Fruit fly (Drosophila melanogaster) whole organism, embryonic: Measurements from ENCODE around the gene CG3078.

Experiments used
- Atf-2 ChIP-seq: fragments of 200-800 bp; sonication (Bioruptor generic); optimal IDR thresholded peaks from 2 replicates; lab custom pipeline; 2016; ENCODE audit warnings: missing biosample characterization, missing genetic modification characterization
- Atf3 ChIP-seq: fragments of 200-800 bp; sonication (Bioruptor generic); optimal IDR thresholded peaks from 3 replicates; lab custom pipeline; 2016; ENCODE audit warnings: missing biosample characterization, missing genetic modification characterization
- CG10267 ChIP-seq: fragments of 200-800 bp; sonication (Bioruptor generic); optimal IDR thresholded peaks from 2 replicates; lab custom pipeline; 2018; ENCODE audit warnings: missing biosample characterization, mild to moderate bottlenecking, missing genetic modification characterization, moderate library complexity
- CG10565 ChIP-seq: fragments of 200-800 bp; sonication (Bioruptor generic); optimal IDR thresholded peaks from 3 replicates; lab custom pipeline; 2016; ENCODE audit warnings: missing biosample characterization, mild to moderate bottlenecking, missing genetic modification characterization
- CG11085 ChIP-seq: fragments of 200-800 bp; sonication (Bioruptor generic); IDR thresholded peaks from 2 replicates; pipeline ENCODE4 v1.3.6; 2022; ENCODE audit warnings: missing biosample characterization, missing genetic modification characterization
- CG12236 ChIP-seq: fragments of 200-800 bp; sonication (Bioruptor generic); optimal IDR thresholded peaks from 2 replicates; lab custom pipeline; 2016; ENCODE audit warnings: missing biosample characterization, missing genetic modification characterization
- CG12659 ChIP-seq: fragments of 200-800 bp; sonication (Bioruptor generic); optimal IDR thresholded peaks from 3 replicates; lab custom pipeline; 2017; ENCODE audit warnings: mild to moderate bottlenecking, missing biosample characterization, missing genetic modification reagents, missing genetic modification characterization
- CG13894 ChIP-seq: fragments of 200-800 bp; sonication (Bioruptor generic); optimal IDR thresholded peaks from 3 replicates; lab custom pipeline; 2018; ENCODE audit warnings: missing biosample characterization, mild to moderate bottlenecking, missing genetic modification characterization, moderate library complexity
- CG14014 ChIP-seq: fragments of 200-800 bp; sonication (Bioruptor generic); IDR thresholded peaks from 2 replicates; pipeline ENCODE4 v1.3.6; 2022; ENCODE audit warnings: missing biosample characterization, missing genetic modification characterization
- CG14860 ChIP-seq: fragments of 200-800 bp; sonication (Bioruptor generic); IDR thresholded peaks from 3 replicates; pipeline ENCODE4 v1.3.6; 2022; ENCODE audit warnings: missing biosample characterization, missing genetic modification characterization; ENCODE audit not compliant: partially characterized antibody
- CG16863 ChIP-seq: fragments of 200-800 bp; sonication (Bioruptor generic); optimal IDR thresholded peaks from 3 replicates; lab custom pipeline; 2016; ENCODE audit warnings: missing biosample characterization, missing genetic modification characterization
- CG17361 ChIP-seq: fragments of 200-800 bp; sonication (Bioruptor generic); IDR thresholded peaks from 3 replicates; pipeline ENCODE4 v1.3.6; 2022; ENCODE audit warnings: missing biosample characterization, missing genetic modification characterization
- CG17385 ChIP-seq: fragments of 200-800 bp; sonication (Bioruptor generic); optimal IDR thresholded peaks from 3 replicates; lab custom pipeline; 2018; ENCODE audit warnings: missing biosample characterization, mild to moderate bottlenecking, missing genetic modification characterization
- CG2202 ChIP-seq: fragments of 200-800 bp; sonication (Bioruptor generic); optimal IDR thresholded peaks from 2 replicates; lab custom pipeline; 2018; ENCODE audit warnings: missing biosample characterization, mild to moderate bottlenecking, missing genetic modification characterization
- CG2678 ChIP-seq: fragments of 200-800 bp; sonication (Bioruptor generic); optimal IDR thresholded peaks from 3 replicates; lab custom pipeline; 2019; ENCODE audit warnings: missing biosample characterization, mild to moderate bottlenecking, missing genetic modification characterization, moderate library complexity
- CG31388 ChIP-seq: fragments of 200-800 bp; sonication (Bioruptor generic); optimal IDR thresholded peaks from 2 replicates; lab custom pipeline; 2016; ENCODE audit warnings: missing biosample characterization, missing genetic modification characterization
- CG34376 ChIP-seq: fragments of 200-800 bp; sonication (Bioruptor generic); optimal IDR thresholded peaks from 2 replicates; lab custom pipeline; 2018; ENCODE audit warnings: missing biosample characterization, mild to moderate bottlenecking, missing genetic modification characterization
- CG4360 ChIP-seq: fragments of 200-800 bp; sonication (Bioruptor generic); IDR thresholded peaks from 2 replicates; pipeline ENCODE4 v1.3.6; 2022; ENCODE audit warnings: missing biosample characterization, missing genetic modification characterization
- CG6175 ChIP-seq: fragments of 200-800 bp; sonication (Bioruptor generic); IDR thresholded peaks from 3 replicates; pipeline ENCODE4 v1.3.6; 2022; ENCODE audit warnings: missing biosample characterization, missing genetic modification characterization
- CG7928 ChIP-seq: fragments of 200-800 bp; sonication (Bioruptor generic); optimal IDR thresholded peaks from 2 replicates; lab custom pipeline; 2017; ENCODE audit warnings: missing biosample characterization, mild to moderate bottlenecking, missing genetic modification characterization
- CG7987 ChIP-seq: fragments of 200-800 bp; sonication (Bioruptor generic); optimal IDR thresholded peaks from 2 replicates; lab custom pipeline; 2018; ENCODE audit warnings: missing biosample characterization, mild to moderate bottlenecking, missing genetic modification characterization, moderate library complexity
- CHES-1-like ChIP-seq: fragments of 200-800 bp; sonication (Bioruptor generic); optimal IDR thresholded peaks from 2 replicates; lab custom pipeline; 2016; ENCODE audit warnings: missing biosample characterization, missing genetic modification characterization
- CTCF ChIP-seq: fragments of 200-800 bp; sonication (Bioruptor generic); optimal IDR thresholded peaks from 2 replicates; lab custom pipeline; 2017; ENCODE audit warnings: missing biosample characterization, mild to moderate bottlenecking, missing genetic modification characterization, moderate library complexity
- CkIIα-i1 ChIP-seq: fragments of 200-800 bp; sonication (Bioruptor generic); IDR thresholded peaks from 2 replicates; pipeline ENCODE4 v1.3.6; 2022; ENCODE audit warnings: missing biosample characterization, missing genetic modification characterization
- D ChIP-seq, 2 experiments: fragments of 200-800 bp in 1 of 2; fragments of >200 bp in 1 of 2; sonication (Bioruptor generic) in 1 of 2; optimal IDR thresholded peaks; 2 replicates in 1 of 2; 3 replicates in 1 of 2; lab custom pipeline; 2017; ENCODE audit warnings: mild to moderate bottlenecking in 1 of 2, missing biosample characterization in 1 of 2, missing genetic modification characterization in 1 of 2, missing genetic modification reagents in 1 of 2
- Dfd ChIP-seq, 2 experiments: fragments of >200 bp; optimal IDR thresholded peaks; 2 replicates each; lab custom pipeline; 2017; ENCODE audit warnings: missing biosample characterization in 2 of 2, missing genetic modification characterization in 2 of 2
- Dref ChIP-seq: fragments of 200-800 bp; sonication (Bioruptor generic); IDR thresholded peaks from 2 replicates; pipeline ENCODE4 v1.3.6; 2022; ENCODE audit warnings: missing biosample characterization, missing genetic modification characterization
- Ets97D ChIP-seq: fragments of 200-800 bp; sonication (Bioruptor generic); optimal IDR thresholded peaks from 3 replicates; lab custom pipeline; 2016; ENCODE audit warnings: missing biosample characterization, missing genetic modification characterization
- NFAT ChIP-seq: fragments of 200-800 bp; sonication (Bioruptor generic); IDR thresholded peaks from 2 replicates; pipeline ENCODE4 v1.3.6; 2022; ENCODE audit warnings: missing biosample characterization, missing genetic modification characterization
- Poxn ChIP-seq: fragments of 200-800 bp; sonication (Bioruptor generic); IDR thresholded peaks from 2 replicates; pipeline ENCODE4 v1.3.6; 2022; ENCODE audit warnings: missing biosample characterization, missing genetic modification characterization
- Six4 ChIP-seq: fragments of 200-800 bp; sonication (Bioruptor generic); optimal IDR thresholded peaks from 2 replicates; lab custom pipeline; 2016; ENCODE audit warnings: missing biosample characterization, missing genetic modification characterization
- Sox100B ChIP-seq: fragments of 200-800 bp; sonication (Bioruptor generic); optimal IDR thresholded peaks from 3 replicates; lab custom pipeline; 2018; ENCODE audit warnings: missing biosample characterization, mild to moderate bottlenecking, missing genetic modification characterization
- TFAM ChIP-seq: fragments of 200-800 bp; sonication (Bioruptor generic); optimal IDR thresholded peaks from 2 replicates; lab custom pipeline; 2017; ENCODE audit warnings: missing biosample characterization, missing genetic modification characterization, inconsistent platforms
- Taf1 ChIP-seq: fragments of 200-800 bp; sonication (Bioruptor generic); IDR thresholded peaks from 2 replicates; pipeline ENCODE4 v1.3.6; 2022; ENCODE audit warnings: missing biosample characterization, missing genetic modification characterization
- Usf ChIP-seq: fragments of 200-800 bp; sonication (Bioruptor generic); optimal IDR thresholded peaks from 2 replicates; lab custom pipeline; 2017; ENCODE audit warnings: missing genotype, missing biosample characterization, missing genetic modification characterization
- az2 ChIP-seq: fragments of 200-800 bp; sonication (Bioruptor generic); optimal IDR thresholded peaks from 3 replicates; lab custom pipeline; 2016; ENCODE audit warnings: missing biosample characterization, missing genetic modification characterization
- cas ChIP-seq: fragments of 200-800 bp; sonication (Bioruptor generic); IDR thresholded peaks from 2 replicates; pipeline ENCODE4 v1.3.6; 2022; ENCODE audit warnings: missing biosample characterization, missing genetic modification characterization
- fd102C ChIP-seq: fragments of 200-800 bp; sonication (Bioruptor generic); optimal IDR thresholded peaks from 2 replicates; lab custom pipeline; 2018; ENCODE audit warnings: missing biosample characterization, mild to moderate bottlenecking, missing genetic modification characterization, moderate library complexity
- gce ChIP-seq: fragments of 200-800 bp; sonication (Bioruptor generic); IDR thresholded peaks from 3 replicates; pipeline ENCODE4 v1.3.6; 2022; ENCODE audit warnings: missing biosample characterization, missing genetic modification characterization
- grau ChIP-seq: fragments of 200-800 bp; optimal IDR thresholded peaks from 3 replicates; lab custom pipeline; 2019; ENCODE audit warnings: missing biosample characterization, mild to moderate bottlenecking, missing genetic modification characterization, moderate library complexity
- mam ChIP-seq: fragments of 200-800 bp; sonication (Bioruptor generic); optimal IDR thresholded peaks from 3 replicates; lab custom pipeline; 2016; ENCODE audit warnings: missing biosample characterization, missing genetic modification characterization
- nerfin-1 ChIP-seq: fragments of 200-800 bp; sonication (Bioruptor generic); optimal IDR thresholded peaks from 3 replicates; lab custom pipeline; 2019; ENCODE audit warnings: missing biosample characterization, mild to moderate bottlenecking, missing genetic modification characterization, moderate library complexity
- odd ChIP-seq: fragments of 200-800 bp; sonication (Bioruptor generic); optimal IDR thresholded peaks from 2 replicates; lab custom pipeline; 2017; ENCODE audit warnings: missing biosample characterization, mild to moderate bottlenecking, missing genetic modification characterization
- peb ChIP-seq: fragments of 200-800 bp; sonication (Bioruptor generic); IDR thresholded peaks from 2 replicates; pipeline ENCODE4 v1.3.6; 2022; ENCODE audit warnings: missing biosample characterization, missing genetic modification characterization
- phol ChIP-seq: fragments of 200-800 bp; sonication (Bioruptor generic); optimal IDR thresholded peaks from 3 replicates; lab custom pipeline; 2018; ENCODE audit warnings: missing biosample characterization, mild to moderate bottlenecking, missing genetic modification characterization, moderate library complexity
- pita ChIP-seq: fragments of 200-800 bp; sonication (Bioruptor generic); optimal IDR thresholded peaks from 2 replicates; lab custom pipeline; 2017; ENCODE audit warnings: missing biosample characterization, mild to moderate bottlenecking, missing genetic modification characterization
- scrt ChIP-seq: fragments of 200-800 bp; sonication (Bioruptor generic); optimal IDR thresholded peaks from 2 replicates; lab custom pipeline; 2018; ENCODE audit warnings: missing biosample characterization, mild to moderate bottlenecking, missing genetic modification characterization, moderate library complexity
- sim ChIP-seq: fragments of 200-800 bp; sonication (Bioruptor generic); IDR thresholded peaks from 2 replicates; pipeline ENCODE4 v1.3.6; 2022; ENCODE audit warnings: missing biosample characterization, missing genetic modification characterization
- sob ChIP-seq: fragments of 200-800 bp; sonication (Bioruptor generic); IDR thresholded peaks from 2 replicates; pipeline ENCODE4 v1.3.6; 2022; ENCODE audit warnings: missing biosample characterization, missing genetic modification characterization
- tx ChIP-seq: fragments of 200-800 bp; sonication (Bioruptor generic); optimal IDR thresholded peaks from 2 replicates; lab custom pipeline; 2016; ENCODE audit warnings: missing biosample characterization, missing genetic modification characterization
- vfl ChIP-seq: fragments of 200-800 bp; sonication (Bioruptor generic); optimal IDR thresholded peaks from 2 replicates; lab custom pipeline; 2016; ENCODE audit warnings: missing biosample characterization, missing genetic modification characterization
- vnd ChIP-seq: fragments of 200-800 bp; sonication (Bioruptor generic); IDR thresholded peaks from 3 replicates; pipeline ENCODE4 v1.3.6; 2022; ENCODE audit warnings: missing biosample characterization, missing genetic modification characterization; ENCODE audit not compliant: partially characterized antibody

Gene CG3078

DNA sequence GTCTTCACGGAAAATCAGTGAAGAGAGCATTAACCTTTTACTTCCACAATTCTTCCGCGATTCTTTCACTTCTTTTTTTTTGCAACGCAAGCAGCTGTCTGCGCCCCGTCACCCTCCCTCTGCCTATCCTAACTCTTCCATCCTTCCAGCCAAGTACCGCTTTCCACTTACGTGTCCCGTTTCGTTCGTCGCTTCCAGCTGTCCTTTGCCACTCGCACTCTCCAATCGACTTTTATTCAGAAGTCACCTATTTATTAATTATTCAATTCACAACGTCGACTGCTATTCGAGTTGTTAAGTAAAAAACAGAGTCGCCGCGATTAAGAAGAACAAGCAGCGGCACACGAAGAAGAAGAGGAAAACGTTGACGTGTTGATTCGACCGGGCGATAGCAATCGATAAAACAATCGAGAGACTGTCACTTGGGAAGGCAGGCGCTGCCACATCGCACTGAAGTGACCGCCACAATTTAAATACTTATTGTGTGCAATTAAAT is 15.1 kb upstream of the CG3078 start, which contains the start of gene Grp170 (continued):
- TF ChIP-seq CG7987 (GFP tag; lab: Kevin White, UChicago) (peak; percentile 19), Dfd (GFP tag; optimal IDR thresholded peaks at IDR 0.05; lab: Kevin White, UChicago) (no peak), Sox100B (GFP tag; lab: Kevin White, UChicago) (no peak), Six4 (GFP tag; lab: Kevin White, UChicago) (no peak), CG13894 (tag; lab: Kevin White, UChicago) (peak; percentile 35), CG34376 (GFP tag; lab: Kevin White, UChicago) (peak; percentile 38), Ets97D (GFP tag; lab: Kevin White, UChicago) (peak; percentile 86), fd102C (GFP tag; lab: Kevin White, UChicago) (no peak), Atf-2 (GFP tag; lab: Kevin White, UChicago) (no peak), Atf3 (no peak), phol (tag; lab: Kevin White, UChicago) (peak; percentile 39), tx (GFP tag; lab: Kevin White, UChicago) (no peak), CG2678 (tag; lab: Kevin White, UChicago) (peak; percentile 12), vfl (GFP tag; lab: Kevin White, UChicago) (no peak), mam (GFP tag; lab: Kevin White, UChicago) (no peak), CG12659 (GFP tag; lab: Kevin White, UChicago) (peak; percentile 44), CG10565 (GFP tag; lab: Kevin White, UChicago) (no peak), CG11085 (no peak), az2 (GFP tag; lab: Kevin White, UChicago) (no peak), Usf (GFP tag; lab: Kevin White, UChicago) (no peak), CG6175 (GFP tag; lab: Robert Waterston, UW) (no peak), CG4360 (GFP tag; lab: Robert Waterston, UW) (no peak), Taf1 (GFP tag; lab: Robert Waterston, UW) (no peak), gce (no peak), CG17385 (peak; percentile 99), CG16863 (GFP tag; lab: Kevin White, UChicago) (no peak), odd (GFP tag; lab: Kevin White, UChicago) (no peak), CHES-1-like (GFP tag; lab: Kevin White, UChicago) (peak; percentile 22), grau (tag; lab: Kevin White, UChicago) (peak; percentile 8), scrt (GFP tag; lab: Kevin White, UChicago) (peak; percentile 93), cas (GFP tag; lab: Robert Waterston, UW) (no peak), vnd (GFP tag; lab: Robert Waterston, UW) (peak; percentile 87), CG2202 (tag; lab: Kevin White, UChicago) (no peak), Dref (GFP tag; lab: Robert Waterston, UW) (peak; percentile 92), sob (GFP tag; lab: Robert Waterston, UW) (0 out of 2 replicates have a peak, but pooled peaks have one; percentile 18), CG17361 (GFP tag; lab: Robert Waterston, UW) (0 out of 3 replicates have a peak, but pooled peaks have one; percentile 14), CkIIα-i1 (GFP tag; lab: Robert Waterston, UW) (no peak), peb (GFP tag; lab: Robert Waterston, UW) (no peak), D (optimal IDR thresholded peaks at IDR 0.05; lab: Kevin White, UChicago) (no peak), D (GFP tag; optimal IDR thresholded peaks at IDR 0.05; lab: Kevin White, UChicago) (no peak), CG12236 (no peak), TFAM (GFP tag; lab: Kevin White, UChicago) (no peak), CG31388 (no peak), pita (no peak), NFAT (GFP tag; lab: Robert Waterston, UW) (no peak), CTCF (GFP tag; lab: Kevin White, UChicago) (peak; percentile 19), CG14860 (GFP tag; lab: Robert Waterston, UW) (peak; percentile 78), sim (GFP tag; lab: Robert Waterston, UW) (no peak), CG10267 (tag; lab: Kevin White, UChicago) (peak; percentile 47), CG14014 (GFP tag; lab: Robert Waterston, UW) (no peak), nerfin-1 (tag; lab: Kevin White, UChicago) (no peak), CG7928 (GFP tag; lab: Kevin White, UChicago) (no peak), Poxn (no peak)
